Worm (Caenorhabditis elegans) whole organism, L1 larva: Measurements from ENCODE around the gene C32D5.7.
A peak's percentile ranks its signal among the peaks of the same experiment; 100 is the strongest.

Source experiments
- C04F5.9 ChIP-seq: sonication (generic microtip); optimal IDR thresholded peaks from 2 replicates; lab custom pipeline; 2016; ENCODE audit warnings: missing genetic modification characterization, missing compliant biosample characterization
- Y116A8C.19 ChIP-seq: sonication (generic microtip); optimal IDR thresholded peaks from 2 replicates; lab custom pipeline; 2016; ENCODE audit warnings: missing compliant biosample characterization, missing genetic modification characterization, borderline replicate concordance
- aha-1 ChIP-seq: fragments of 150-350 bp; optimal IDR thresholded peaks from 2 replicates; lab custom pipeline; 2014; ENCODE audit warnings: missing biosample characterization, missing genetic modification characterization
- alr-1 ChIP-seq: fragments of 200-800 bp; sonication (Bioruptor generic); optimal IDR thresholded peaks from 2 replicates; lab custom pipeline; 2018; ENCODE audit warnings: borderline replicate concordance, mild to moderate bottlenecking, missing genetic modification characterization, missing compliant biosample characterization
- aly-2 ChIP-seq: fragments of 150-350 bp; optimal IDR thresholded peaks from 2 replicates; lab custom pipeline; 2014; ENCODE audit warnings: missing biosample characterization, missing genetic modification characterization
- blmp-1 ChIP-seq: fragments of 150-350 bp; optimal IDR thresholded peaks from 2 replicates; lab custom pipeline; 2014; ENCODE audit warnings: missing biosample characterization, missing genetic modification characterization
- ceh-63 ChIP-seq: fragments of 200-800 bp; sonication (Bioruptor generic); optimal IDR thresholded peaks from 2 replicates; lab custom pipeline; 2018; ENCODE audit warnings: mild to moderate bottlenecking, missing genetic modification characterization, missing compliant biosample characterization
- ceh-88 ChIP-seq: fragments of 200-800 bp; sonication (Bioruptor generic); IDR thresholded peaks from 2 replicates; pipeline ENCODE4 v1.3.6; 2022; ENCODE audit warnings: missing genetic modification characterization, missing compliant biosample characterization
- ceh-90 ChIP-seq: sonication (generic microtip); optimal IDR thresholded peaks from 2 replicates; lab custom pipeline; 2016; ENCODE audit warnings: missing genetic modification characterization, missing compliant biosample characterization
- dpl-1 ChIP-seq, 3 experiments: fragments of 150-350 bp in 2 of 3; sonication (generic microtip) in 1 of 3; optimal IDR thresholded peaks; 2 replicates each; lab custom pipeline; 2014 to 2017; ENCODE audit warnings: missing biosample characterization in 3 of 3, missing genetic modification characterization in 3 of 3, missing genetic modification reagents in 3 of 3
- dsc-1 ChIP-seq: sonication (generic microtip); optimal IDR thresholded peaks from 2 replicates; lab custom pipeline; 2016; ENCODE audit warnings: mild to moderate bottlenecking, missing genetic modification characterization, missing compliant biosample characterization
- efl-1 ChIP-seq, 4 experiments: fragments of 150-350 bp; optimal IDR thresholded peaks in 3 of 4; peaks in 1 of 4; 1 replicate in 1 of 4; 2 replicates in 3 of 4; lab custom pipeline; 2014; ENCODE audit warnings: missing biosample characterization in 2 of 4, missing genetic modification characterization in 2 of 4, missing genetic modification reagents in 2 of 4
- efl-3 ChIP-seq: fragments of 200-800 bp; sonication (Bioruptor generic); optimal IDR thresholded peaks from 2 replicates; lab custom pipeline; 2018; ENCODE audit warnings: mild to moderate bottlenecking, missing genetic modification characterization, missing compliant biosample characterization
- ets-5 ChIP-seq: fragments of 200-800 bp; sonication (Bioruptor generic); IDR thresholded peaks from 2 replicates; pipeline ENCODE4 v1.3.6; 2022; ENCODE audit warnings: missing genetic modification characterization, missing compliant biosample characterization
- fkh-10 ChIP-seq: sonication (generic microtip); optimal IDR thresholded peaks from 2 replicates; lab custom pipeline; 2017; ENCODE audit warnings: missing biosample characterization, missing genetic modification reagents, missing genetic modification characterization
- fos-1 ChIP-seq: fragments of 150-350 bp; optimal IDR thresholded peaks from 2 replicates; lab custom pipeline; 2014; ENCODE audit warnings: missing biosample characterization, missing genetic modification characterization
- grh-1 ChIP-seq: fragments of 200-800 bp; sonication (Bioruptor generic); IDR thresholded peaks from 2 replicates; pipeline ENCODE4 v1.3.6; 2022; ENCODE audit warnings: missing genetic modification reagents, missing genetic modification characterization, missing compliant biosample characterization
- hlh-4 ChIP-seq: sonication (generic microtip); optimal IDR thresholded peaks from 2 replicates; lab custom pipeline; 2016; ENCODE audit warnings: mild to moderate bottlenecking, missing genetic modification characterization, missing compliant biosample characterization
- irx-1 ChIP-seq: sonication (generic microtip); optimal IDR thresholded peaks from 2 replicates; lab custom pipeline; 2016; ENCODE audit warnings: missing genetic modification characterization, missing compliant biosample characterization
- isw-1 ChIP-seq: fragments of 200-800 bp; sonication (Bioruptor generic); IDR thresholded peaks from 2 replicates; pipeline ENCODE4 v1.3.6; 2022; ENCODE audit warnings: missing genetic modification characterization, missing compliant biosample characterization
- jun-1 ChIP-seq: fragments of 150-350 bp; optimal IDR thresholded peaks from 2 replicates; lab custom pipeline; 2014; ENCODE audit warnings: missing biosample characterization, missing genetic modification reagents, missing genetic modification characterization
- lin-13 ChIP-seq: fragments of 150-350 bp; optimal IDR thresholded peaks from 2 replicates; lab custom pipeline; 2014; ENCODE audit warnings: missing biosample characterization, missing genetic modification reagents, missing genetic modification characterization
- lin-14 ChIP-seq: fragments of 200-800 bp; sonication (Bioruptor generic); optimal IDR thresholded peaks from 2 replicates; lab custom pipeline; 2018; ENCODE audit warnings: mild to moderate bottlenecking, missing genetic modification characterization, moderate library complexity, missing compliant biosample characterization
- lin-15B ChIP-seq: fragments of 150-350 bp; sonication (generic microtip); optimal IDR thresholded peaks from 3 replicates; lab custom pipeline; 2014; ENCODE audit warnings: missing biosample characterization, missing genetic modification characterization
- lir-3 ChIP-seq: sonication (generic microtip); optimal IDR thresholded peaks from 2 replicates; lab custom pipeline; 2016; ENCODE audit warnings: mild to moderate bottlenecking, missing genetic modification characterization, moderate library complexity, missing compliant biosample characterization; ENCODE audit not compliant: poor library complexity
- mef-2 ChIP-seq: fragments of 150-350 bp; optimal IDR thresholded peaks from 2 replicates; lab custom pipeline; 2014; ENCODE audit warnings: missing biosample characterization, missing genetic modification characterization
- nhr-11 ChIP-seq: fragments of 150-350 bp; optimal IDR thresholded peaks from 2 replicates; lab custom pipeline; 2014; ENCODE audit warnings: missing biosample characterization, missing genetic modification characterization
- nhr-19 ChIP-seq: fragments of 200-800 bp; sonication (Bioruptor generic); conservative IDR thresholded peaks from 2 replicates; pipeline ENCODE4 v1.3.6; 2022; ENCODE audit warnings: missing genetic modification characterization, missing compliant biosample characterization
- nhr-237 ChIP-seq: fragments of 150-350 bp; optimal IDR thresholded peaks from 2 replicates; lab custom pipeline; 2014; ENCODE audit warnings: missing biosample characterization, missing genetic modification characterization
- nhr-28 ChIP-seq: fragments of 150-350 bp; optimal IDR thresholded peaks from 2 replicates; lab custom pipeline; 2014; ENCODE audit warnings: missing biosample characterization, missing genetic modification characterization
- nhr-71 ChIP-seq: sonication (generic microtip); optimal IDR thresholded peaks from 2 replicates; lab custom pipeline; 2016; ENCODE audit warnings: mild to moderate bottlenecking, missing genetic modification characterization, moderate library complexity, missing compliant biosample characterization
- nhr-76 ChIP-seq: sonication (generic microtip); optimal IDR thresholded peaks from 2 replicates; lab custom pipeline; 2017; ENCODE audit warnings: missing biosample characterization, missing genetic modification characterization
- nhr-77 ChIP-seq: fragments of 150-350 bp; optimal IDR thresholded peaks from 2 replicates; lab custom pipeline; 2014; ENCODE audit warnings: missing biosample characterization, missing genetic modification characterization
- pax-3 ChIP-seq: fragments of 200-800 bp; sonication (Bioruptor generic); optimal IDR thresholded peaks from 2 replicates; lab custom pipeline; 2018; ENCODE audit warnings: mild to moderate bottlenecking, missing genetic modification characterization, moderate library complexity, missing compliant biosample characterization
- pqm-1 ChIP-seq: sonication (generic microtip); optimal IDR thresholded peaks from 3 replicates; lab custom pipeline; 2017; ENCODE audit warnings: missing biosample characterization, missing genetic modification characterization
- rnt-1 ChIP-seq: sonication (generic microtip); optimal IDR thresholded peaks from 2 replicates; lab custom pipeline; 2016; ENCODE audit warnings: mild to moderate bottlenecking, missing genetic modification characterization, moderate library complexity, missing compliant biosample characterization
- skn-1 ChIP-seq: fragments of 150-350 bp; optimal IDR thresholded peaks from 2 replicates; lab custom pipeline; 2014; ENCODE audit warnings: missing biosample characterization, missing genetic modification characterization
- snpc-4 ChIP-seq: fragments of 150-350 bp; optimal IDR thresholded peaks from 2 replicates; lab custom pipeline; 2014; ENCODE audit warnings: missing biosample characterization, missing genetic modification characterization
- sptf-1 ChIP-seq: fragments of 150-350 bp; optimal IDR thresholded peaks from 2 replicates; lab custom pipeline; 2014; ENCODE audit warnings: missing biosample characterization, missing genetic modification characterization
- unc-130 ChIP-seq: fragments of 150-350 bp; optimal IDR thresholded peaks from 2 replicates; lab custom pipeline; 2017; ENCODE audit warnings: missing biosample characterization, missing genetic modification characterization, inconsistent platforms
- unc-30 ChIP-seq: sonication (generic microtip); optimal IDR thresholded peaks from 2 replicates; lab custom pipeline; 2017; ENCODE audit warnings: missing biosample characterization, missing genetic modification characterization
- unc-62 ChIP-seq: fragments of 150-350 bp; optimal IDR thresholded peaks from 2 replicates; lab custom pipeline; 2014; ENCODE audit warnings: missing biosample characterization, missing genetic modification reagents, missing genetic modification characterization
- unc-86 ChIP-seq: sonication (generic microtip); optimal IDR thresholded peaks from 2 replicates; lab custom pipeline; 2016; ENCODE audit warnings: missing genetic modification characterization, missing compliant biosample characterization
- xbp-1 ChIP-seq: sonication (generic microtip); optimal IDR thresholded peaks from 2 replicates; lab custom pipeline; 2016; ENCODE audit warnings: missing genetic modification characterization, missing compliant biosample characterization
- zag-1 ChIP-seq: fragments of 150-350 bp; optimal IDR thresholded peaks from 2 replicates; lab custom pipeline; 2014; ENCODE audit warnings: missing biosample characterization, missing genetic modification characterization

C32D5.7 gene

ce11 chrII:6346551-6347079, 6.8 kb upstream of the C32D5.7 start (continued):
- TF ChIP-seq blmp-1 (tag; lab: Kevin White, UChicago) (no peak), lir-3 (peak; percentile 48), xbp-1 (tag; lab: Kevin White, UChicago) (peak; percentile 27), efl-1 (optimal IDR thresholded peaks at IDR 0.05; lab: Kevin White, UChicago) (peak; percentile 16 to 57), efl-1 (GFP tag; optimal IDR thresholded peaks at IDR 0.05 in 1 of 2; lab: Kevin White, UChicago) (no peak), rnt-1 (no peak), nhr-77 (tag; lab: Kevin White, UChicago) (no peak), ets-5 (GFP tag; lab: Robert Waterston, UW) (no peak), dpl-1 (GFP tag; optimal IDR thresholded peaks at IDR 0.05; lab: Kevin White, UChicago) (peak in 2 of 3 experiments; percentile 24 to 33), nhr-237 (tag; lab: Kevin White, UChicago) (no peak), unc-130 (no peak), aly-2 (no peak), ceh-88 (GFP tag; lab: Robert Waterston, UW) (peak; percentile 32; the same call in 1 of the 2 replicates), ceh-90 (no peak), lin-14 (GFP tag; lab: Kevin White, UChicago) (peak; percentile 49), aha-1 (no peak), pax-3 (tag; lab: Kevin White, UChicago) (peak; percentile 68), grh-1 (GFP tag; lab: Robert Waterston, UW) (0 out of 2 replicates have a peak, but pooled peaks have one; percentile 13), snpc-4 (peak; percentile 4), irx-1 (tag; lab: Kevin White, UChicago) (no peak), ceh-63 (GFP tag; lab: Kevin White, UChicago) (no peak), nhr-71 (peak; percentile 83), C04F5.9 (tag; lab: Kevin White, UChicago) (peak; percentile 5), unc-86 (tag; lab: Kevin White, UChicago) (no peak), Y116A8C.19 (no peak), nhr-11 (tag; lab: Kevin White, UChicago) (no peak), nhr-76 (no peak), alr-1 (no peak), isw-1 (GFP tag; lab: Robert Waterston, UW) (no peak), sptf-1 (no peak), fos-1 (tag; lab: Kevin White, UChicago) (peak; percentile 73), mef-2 (tag; lab: Kevin White, UChicago) (no peak), jun-1 (tag; lab: Kevin White, UChicago) (no peak), fkh-10 (no peak), unc-62 (GFP tag; lab: Kevin White, UChicago) (no peak), zag-1 (no peak), nhr-28 (tag; lab: Kevin White, UChicago) (no peak), skn-1 (tag; lab: Kevin White, UChicago) (peak; percentile 57), dsc-1 (tag; lab: Kevin White, UChicago) (no peak), hlh-4 (tag; lab: Kevin White, UChicago) (no peak), pqm-1 (tag; lab: Kevin White, UChicago) (no peak), lin-15B (tag; lab: Kevin White, UChicago) (no peak), lin-13 (GFP tag; lab: Kevin White, UChicago) (peak; percentile 64), nhr-19 (GFP tag; lab: Robert Waterston, UW) (peak; percentile 66), efl-3 (GFP tag; lab: Kevin White, UChicago) (no peak), unc-30 (tag; lab: Kevin White, UChicago) (no peak)
